Fruit fly (Drosophila melanogaster): ENCODE measurements around the gene Drak.

The Drak gene

dm6 chrX:11454189-11454882, 38.6 kb upstream of the Drak start, which contains the start of the genes Evi5 and HP5 (continued):
- TF ChIP-seq maf-S (GFP tag; optimal IDR thresholded peaks at IDR 0.05) (peak; percentile 32), otp (GFP tag; IDR thresholded peaks at IDR 0.05) (0 out of 3 replicates have a peak, but pooled peaks have one; percentile 22), sug (tag; optimal IDR thresholded peaks at IDR 0.05) (peak; percentile 58), gem (tag; optimal IDR thresholded peaks at IDR 0.05) (peak; percentile 60), slp2 (GFP tag; optimal IDR thresholded peaks at IDR 0.05) (peak; percentile 27), HmgD (GFP tag; optimal IDR thresholded peaks at IDR 0.05) (peak; percentile 34), CG4282 (GFP tag; optimal IDR thresholded peaks at IDR 0.05) (peak; percentile 60), CG10565 (GFP tag; optimal IDR thresholded peaks at IDR 0.05) (no peak), danr (GFP tag; IDR thresholded peaks at IDR 0.05) (peak; percentile 9; the same call in 1 of the 2 replicates), GATAe (GFP tag; conservative IDR thresholded peaks at IDR 0.05) (peak; percentile 24; the same call in 1 of the 2 replicates), sens (GFP tag) (peak; percentile 87), Bteb2 (GFP tag; optimal IDR thresholded peaks at IDR 0.05) (no peak), Blimp-1 (GFP tag; optimal IDR thresholded peaks at IDR 0.05) (no peak), pfk (GFP tag; optimal IDR thresholded peaks at IDR 0.05) (no peak), Doc2 (GFP tag; IDR thresholded peaks at IDR 0.05) (no peak)

DNA sequence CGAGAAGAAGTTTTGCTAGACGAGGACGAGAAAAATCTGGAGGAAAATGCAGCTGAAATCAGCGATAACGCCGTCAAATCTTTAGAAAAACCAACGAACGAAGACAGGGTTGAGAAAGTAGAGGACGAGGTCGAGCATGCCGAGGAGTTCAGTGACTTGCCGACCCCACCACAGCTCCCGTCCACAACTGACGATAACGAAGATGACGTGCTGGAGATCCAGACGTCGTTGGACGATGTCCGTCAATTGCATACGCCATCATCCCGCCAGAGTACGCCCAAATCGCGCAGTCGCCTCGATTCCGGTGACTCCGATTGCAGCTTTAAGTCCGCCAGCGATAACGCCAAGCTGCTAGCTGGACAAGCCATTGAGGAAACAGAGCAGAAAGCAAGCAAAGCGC, 35.8 kb upstream of the Drak start:
- no peak for TF ChIP-seq CG14050 (GFP tag; IDR thresholded peaks at IDR 0.05)
- TF ChIP-seq CG8924 (tag; optimal IDR thresholded peaks at IDR 0.05), result no peak
- no peak for TF ChIP-seq inv (GFP tag; IDR thresholded peaks at IDR 0.05; ENCODE audit: partially characterized antibody)
- no peak for TF ChIP-seq CG6689 (GFP tag; IDR thresholded peaks at IDR 0.05)
- no peak for TF ChIP-seq btn (GFP tag; optimal IDR thresholded peaks at IDR 0.05)
- TF ChIP-seq Usf (GFP tag; optimal IDR thresholded peaks at IDR 0.05), result no peak
- no peak for TF ChIP-seq Opbp (GFP tag; IDR thresholded peaks at IDR 0.05; ENCODE audit: partially characterized antibody)
- no peak for TF ChIP-seq NC2α (GFP tag; optimal IDR thresholded peaks at IDR 0.05)
- no peak for TF ChIP-seq Max (GFP tag; optimal IDR thresholded peaks at IDR 0.05)
- no peak for TF ChIP-seq CG10565 (GFP tag; optimal IDR thresholded peaks at IDR 0.05)
- no peak for TF ChIP-seq CG14860 (GFP tag; IDR thresholded peaks at IDR 0.05; ENCODE audit: partially characterized antibody)
- TF ChIP-seq CG8944 (GFP tag; optimal IDR thresholded peaks at IDR 0.05), result no peak
- TF ChIP-seq CG4730 (GFP tag; IDR thresholded peaks at IDR 0.05), result no peak
- no peak for TF ChIP-seq Ssrp (tag; optimal IDR thresholded peaks at IDR 0.05)
- no peak for TF ChIP-seq ERR (GFP tag; optimal IDR thresholded peaks at IDR 0.05)
- no peak for TF ChIP-seq phol (tag; optimal IDR thresholded peaks at IDR 0.05)

DNA sequence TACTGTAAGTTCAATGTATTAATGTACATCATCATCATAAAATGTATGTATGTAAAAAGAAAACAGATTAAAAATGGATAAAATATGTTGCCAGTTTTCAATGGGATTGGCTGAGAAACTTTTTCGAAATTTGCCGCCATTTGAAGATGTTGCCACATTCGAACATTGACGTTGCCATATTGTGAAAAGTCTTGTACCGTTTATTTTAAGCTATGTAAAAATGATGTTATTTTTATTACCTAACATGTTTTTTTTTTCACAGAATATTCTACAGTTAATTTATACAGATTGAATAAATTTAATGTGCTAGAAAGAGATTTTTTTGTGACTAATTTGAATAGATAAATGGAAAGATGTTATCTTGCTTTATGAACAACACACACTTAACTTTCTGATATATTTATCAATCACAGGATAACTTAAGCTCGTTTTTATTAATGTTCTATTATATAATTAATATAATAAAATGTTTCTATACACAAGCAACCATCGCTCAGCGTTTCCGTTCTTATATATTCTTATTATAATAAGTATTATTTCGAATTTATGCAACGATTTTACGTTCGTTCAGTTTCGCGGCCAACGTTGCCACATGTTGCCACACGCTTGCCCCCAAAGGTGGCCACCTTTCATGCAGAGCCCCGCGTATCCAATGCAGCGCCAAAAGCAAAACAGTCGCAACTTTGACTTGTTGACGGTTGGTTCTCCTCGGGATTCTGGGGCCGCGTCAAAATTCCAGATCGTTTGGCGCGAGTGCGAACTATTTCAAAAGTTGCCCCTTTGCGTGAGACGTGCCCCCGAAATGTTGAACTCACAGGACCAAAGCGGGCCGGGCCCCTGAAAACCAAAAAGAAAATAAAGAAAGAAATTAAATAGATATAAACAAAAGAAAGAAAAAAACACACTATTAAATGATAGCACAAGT, 33.8 kb upstream of the Drak start, which contains the start of gene CG43155:
TSS of gene CG43155 (plus strand) at position 875 of the 925 bp plus-strand sequence.
- TF ChIP-seq Med (GFP tag), result peak; percentile 63
- no peak for TF ChIP-seq slp2 (GFP tag; optimal IDR thresholded peaks at IDR 0.05)
- 0 out of 3 replicates have a peak, but pooled peaks have one; percentile 20 for TF ChIP-seq CG34422 (GFP tag; IDR thresholded peaks at IDR 0.05)
- peak; percentile 57 for TF ChIP-seq CTCF (GFP tag; optimal IDR thresholded peaks at IDR 0.05)
- peak; percentile 72 for TF ChIP-seq E2f2 (GFP tag; IDR thresholded peaks at IDR 0.05)
- TF ChIP-seq amos (GFP tag; IDR thresholded peaks at IDR 0.05; ENCODE audit: partially characterized antibody), result 0 out of 2 replicates have a peak, but pooled peaks have one; percentile 9
- peak in 1 of 2 experiments; percentile 51 for TF ChIP-seq Pdp1 (GFP tag; optimal IDR thresholded peaks at IDR 0.05)
- TF ChIP-seq stwl (tag; optimal IDR thresholded peaks at IDR 0.05), result peak; percentile 14
- peak; percentile 34 for TF ChIP-seq Myb (GFP tag; optimal IDR thresholded peaks at IDR 0.05)
- peak; percentile 14; the same call in 1 of the 2 replicates for TF ChIP-seq bbx (GFP tag; IDR thresholded peaks at IDR 0.05; ENCODE audit: partially characterized antibody)
- peak; percentile 70 for TF ChIP-seq Dp (GFP tag; optimal IDR thresholded peaks at IDR 0.05)
- peak; percentile 42; the same call in 1 of the 2 replicates for TF ChIP-seq CG13287 (GFP tag; IDR thresholded peaks at IDR 0.05; ENCODE audit: partially characterized antibody)
- TF ChIP-seq pzg (GFP tag; optimal IDR thresholded peaks at IDR 0.05), result peak; percentile 20
- TF ChIP-seq CG3726 (GFP tag; IDR thresholded peaks at IDR 0.05), result no peak
- TF ChIP-seq CG4360 (GFP tag; IDR thresholded peaks at IDR 0.05), result no peak
- no peak for TF ChIP-seq ken (GFP tag; IDR thresholded peaks at IDR 0.05)
- peak; percentile 10 for TF ChIP-seq CG1603 (tag; optimal IDR thresholded peaks at IDR 0.05)

Measured in whole organism, embryonic.